Worm (Caenorhabditis elegans) whole organism, early embryonic: ENCODE measurements around the gene F09C6.3.

Experiments used
- B0310.2 ChIP-seq: sonication (generic microtip); optimal IDR thresholded peaks from 2 replicates; lab custom pipeline; 2016; ENCODE audit warnings: mild to moderate bottlenecking, missing genetic modification characterization, missing compliant biosample characterization
- F13C5.2 ChIP-seq: sonication (generic microtip); optimal IDR thresholded peaks from 2 replicates; lab custom pipeline; 2017; ENCODE audit warnings: mild to moderate bottlenecking, missing genetic modification characterization, inconsistent platforms, missing compliant biosample characterization
- aly-1 ChIP-seq: sonication (generic microtip); optimal IDR thresholded peaks from 2 replicates; lab custom pipeline; 2016; ENCODE audit warnings: missing genetic modification characterization, missing compliant biosample characterization
- ama-1 ChIP-seq: fragments of 150-350 bp; optimal IDR thresholded peaks from 2 replicates; lab custom pipeline; 2014
- ceh-13 ChIP-seq: fragments of 200-800 bp; sonication (Bioruptor generic); optimal IDR thresholded peaks from 2 replicates; lab custom pipeline; 2018; ENCODE audit warnings: mild to moderate bottlenecking, missing genetic modification characterization, missing compliant biosample characterization
- ceh-36 ChIP-seq: sonication (generic microtip); optimal IDR thresholded peaks from 2 replicates; lab custom pipeline; 2016; ENCODE audit warnings: missing genetic modification characterization, inconsistent platforms, missing compliant biosample characterization
- ets-7 ChIP-seq: sonication (generic microtip); optimal IDR thresholded peaks from 2 replicates; lab custom pipeline; 2016; ENCODE audit warnings: missing genotype, missing genetic modification characterization, missing compliant biosample characterization
- flt-1 ChIP-seq: fragments of 200-800 bp; sonication (Bioruptor generic); IDR thresholded peaks from 2 replicates; pipeline ENCODE4 v1.3.6; 2022; ENCODE audit warnings: missing genetic modification characterization, missing compliant biosample characterization
- hmbx-1 ChIP-seq: sonication (generic microtip); optimal IDR thresholded peaks from 2 replicates; lab custom pipeline; 2016; ENCODE audit warnings: mild to moderate bottlenecking, missing genetic modification characterization, missing compliant biosample characterization
- hmg-4 ChIP-seq: fragments of 200-800 bp; sonication (Bioruptor generic); optimal IDR thresholded peaks from 2 replicates; lab custom pipeline; 2018; ENCODE audit warnings: mild to moderate bottlenecking, missing genetic modification characterization, missing compliant biosample characterization
- hnd-1 ChIP-seq: sonication (generic microtip); optimal IDR thresholded peaks from 2 replicates; lab custom pipeline; 2016; ENCODE audit warnings: missing genetic modification characterization, missing compliant biosample characterization
- pes-1 ChIP-seq: fragments of 200-800 bp; sonication (Bioruptor generic); IDR thresholded peaks from 2 replicates; pipeline ENCODE4 v1.3.6; 2022; ENCODE audit warnings: missing genetic modification reagents, missing genetic modification characterization, missing compliant biosample characterization
- scrt-1 ChIP-seq: fragments of 200-800 bp; sonication (Bioruptor generic); IDR thresholded peaks from 2 replicates; pipeline ENCODE4 v1.3.6; 2022; ENCODE audit warnings: missing genetic modification characterization, missing compliant biosample characterization
- sea-1 ChIP-seq: fragments of 200-800 bp; sonication (Bioruptor generic); conservative IDR thresholded peaks from 2 replicates; pipeline ENCODE4 v1.3.6; 2022; ENCODE audit warnings: missing genetic modification characterization, missing compliant biosample characterization
- tbx-11 ChIP-seq: fragments of 200-800 bp; sonication (Bioruptor generic); IDR thresholded peaks from 2 replicates; pipeline ENCODE4 v1.3.6; 2022; ENCODE audit warnings: missing genetic modification characterization, missing compliant biosample characterization
- tbx-37 ChIP-seq: fragments of 200-800 bp; sonication (Bioruptor generic); conservative IDR thresholded peaks from 2 replicates; pipeline ENCODE4 v1.3.6; 2022; ENCODE audit warnings: missing genetic modification reagents, missing genetic modification characterization, missing compliant biosample characterization
- tra-4 ChIP-seq: sonication (generic microtip); optimal IDR thresholded peaks from 2 replicates; lab custom pipeline; 2017; ENCODE audit warnings: missing genetic modification characterization, missing compliant biosample characterization

The F09C6.3 gene

DNA sequence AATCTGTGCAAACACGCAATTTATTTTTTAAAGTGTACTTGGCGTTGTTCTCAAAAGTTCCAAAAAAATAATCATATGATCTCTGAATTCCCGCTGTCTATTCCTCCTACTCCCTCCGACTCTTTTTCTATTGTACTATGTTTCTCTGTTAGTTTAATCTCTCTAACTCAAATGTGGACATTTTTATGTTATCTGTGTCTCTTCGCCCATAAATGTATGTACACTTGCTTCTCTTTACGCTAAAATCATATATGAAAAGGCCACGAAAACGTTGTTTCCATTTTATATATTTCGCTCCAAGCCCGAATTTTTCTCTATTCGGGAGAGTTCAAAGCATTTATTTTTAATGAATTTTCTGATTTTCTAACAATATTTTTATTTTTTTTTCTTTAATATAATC, 30.9 kb upstream of the F09C6.3 start:
- TF ChIP-seq F13C5.2 (tag; lab: Kevin White, UChicago) (no peak), scrt-1 (GFP tag; lab: Robert Waterston, UW) (no peak), B0310.2 (tag; lab: Kevin White, UChicago) (no peak), hmbx-1 (tag; lab: Kevin White, UChicago) (no peak), ceh-13 (GFP tag; lab: Kevin White, UChicago) (no peak), pes-1 (GFP tag; lab: Robert Waterston, UW) (no peak), hnd-1 (tag; lab: Kevin White, UChicago) (no peak), aly-1 (tag; lab: Kevin White, UChicago) (no peak), tbx-37 (no peak)

DNA sequence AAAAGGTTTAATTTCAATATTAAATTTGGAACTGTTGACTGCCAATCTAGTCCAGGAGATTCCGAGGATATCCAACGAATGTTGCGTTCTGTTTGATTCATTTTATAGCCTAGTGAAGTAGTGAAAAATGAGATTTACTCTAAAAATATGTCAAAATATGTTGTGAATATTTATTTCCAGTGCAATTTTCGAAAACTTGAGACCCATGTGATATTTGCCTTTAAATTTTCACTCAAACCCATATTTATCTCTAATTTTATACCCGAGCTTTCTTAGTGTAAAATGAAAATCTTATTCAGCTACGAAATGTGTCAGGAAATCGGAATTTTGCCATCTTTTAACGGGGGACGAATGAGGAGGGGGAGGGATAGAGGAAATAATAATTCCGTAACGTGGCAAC, 29.9 kb upstream of the F09C6.3 start, which contains the start of gene F09C6.16:
TSS of gene F09C6.16 (minus strand) at position 101 of the 400 bp plus-strand sequence.
- no peak for TF ChIP-seq hnd-1 (tag; lab: Kevin White, UChicago)
- TF ChIP-seq hmbx-1 (tag; lab: Kevin White, UChicago), result no peak
- no peak for TF ChIP-seq aly-1 (tag; lab: Kevin White, UChicago)
- no peak for TF ChIP-seq scrt-1 (GFP tag; lab: Robert Waterston, UW)
- TF ChIP-seq ceh-36 (tag; lab: Kevin White, UChicago), result no peak
- TF ChIP-seq F13C5.2 (tag; lab: Kevin White, UChicago), result no peak
- no peak for TF ChIP-seq ceh-13 (GFP tag; lab: Kevin White, UChicago)
- no peak for TF ChIP-seq pes-1 (GFP tag; lab: Robert Waterston, UW)
- TF ChIP-seq tra-4 (tag; lab: Kevin White, UChicago), result no peak
- TF ChIP-seq ama-1 (lab: Kevin White, UChicago), result no peak

- TF ChIP-seq tra-4 (tag; lab: Kevin White, UChicago) (no peak), ceh-13 (GFP tag; lab: Kevin White, UChicago) (no peak), ama-1 (lab: Kevin White, UChicago) (no peak), pes-1 (GFP tag; lab: Robert Waterston, UW) (no peak), hmbx-1 (tag; lab: Kevin White, UChicago) (no peak), F13C5.2 (tag; lab: Kevin White, UChicago) (no peak), flt-1 (GFP tag; lab: Robert Waterston, UW) (no peak), hnd-1 (tag; lab: Kevin White, UChicago) (no peak), ceh-36 (tag; lab: Kevin White, UChicago) (no peak), ets-7 (tag; lab: Kevin White, UChicago) (no peak), scrt-1 (GFP tag; lab: Robert Waterston, UW) (no peak), tbx-11 (GFP tag; lab: Robert Waterston, UW) (no peak), aly-1 (tag; lab: Kevin White, UChicago) (no peak), sea-1 (no peak), B0310.2 (tag; lab: Kevin White, UChicago) (no peak), hmg-4 (GFP tag; lab: Kevin White, UChicago) (no peak), tbx-37 (no peak)
Measured at ce11 chrV:16904612-16905011, 24.7 kb upstream of the F09C6.3 start, which contains the start of gene nhr-262. Gene nhr-262, plus strand, starts transcription at chrV:16904912.

DNA sequence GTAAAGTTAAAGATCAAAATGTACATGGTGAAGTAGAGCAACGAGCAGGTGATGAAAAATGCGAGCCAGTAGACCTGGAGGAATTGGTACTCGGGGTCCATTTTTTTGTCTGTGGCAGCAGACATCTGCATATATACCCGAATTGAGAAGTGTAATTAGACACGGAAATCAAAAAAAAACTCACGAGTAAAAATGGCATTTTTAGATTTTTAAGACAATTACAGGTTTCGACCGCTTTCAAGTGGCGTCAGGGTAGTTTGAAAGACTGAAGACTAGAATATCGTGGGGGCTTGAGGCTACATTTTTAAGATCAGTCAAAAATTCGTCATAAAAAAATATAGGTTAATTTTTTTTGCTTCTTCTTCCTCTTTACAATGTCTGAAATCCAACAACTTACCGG, 22.8 kb upstream of the F09C6.3 start, which contains the start of gene srd-68:
TSS of gene srd-68 (minus strand) at position 101 of the 400 bp plus-strand sequence.
- TF ChIP-seq hnd-1 (tag; lab: Kevin White, UChicago) (no peak), tra-4 (tag; lab: Kevin White, UChicago) (no peak), B0310.2 (tag; lab: Kevin White, UChicago) (no peak), hmg-4 (GFP tag; lab: Kevin White, UChicago) (no peak), sea-1 (no peak), ceh-36 (tag; lab: Kevin White, UChicago) (no peak), ets-7 (tag; lab: Kevin White, UChicago) (no peak), F13C5.2 (tag; lab: Kevin White, UChicago) (no peak), ama-1 (lab: Kevin White, UChicago) (no peak), ceh-13 (GFP tag; lab: Kevin White, UChicago) (no peak), flt-1 (GFP tag; lab: Robert Waterston, UW) (no peak), aly-1 (tag; lab: Kevin White, UChicago) (no peak), tbx-11 (GFP tag; lab: Robert Waterston, UW) (no peak), pes-1 (GFP tag; lab: Robert Waterston, UW) (no peak)

- TF ChIP-seq ama-1 (lab: Kevin White, UChicago), result no peak
- TF ChIP-seq ceh-36 (tag; lab: Kevin White, UChicago), result no peak
- TF ChIP-seq sea-1, result no peak
- no peak for TF ChIP-seq B0310.2 (tag; lab: Kevin White, UChicago)
- TF ChIP-seq hnd-1 (tag; lab: Kevin White, UChicago), result no peak
- no peak for TF ChIP-seq tbx-37
- TF ChIP-seq tbx-11 (GFP tag; lab: Robert Waterston, UW), result no peak
- TF ChIP-seq tra-4 (tag; lab: Kevin White, UChicago), result no peak
- no peak for TF ChIP-seq ceh-13 (GFP tag; lab: Kevin White, UChicago)
- TF ChIP-seq scrt-1 (GFP tag; lab: Robert Waterston, UW), result no peak
- no peak for TF ChIP-seq hmg-4 (GFP tag; lab: Kevin White, UChicago)
- TF ChIP-seq F13C5.2 (tag; lab: Kevin White, UChicago), result no peak
- no peak for TF ChIP-seq pes-1 (GFP tag; lab: Robert Waterston, UW)
- no peak for TF ChIP-seq aly-1 (tag; lab: Kevin White, UChicago)
- TF ChIP-seq ets-7 (tag; lab: Kevin White, UChicago), result no peak
- TF ChIP-seq flt-1 (GFP tag; lab: Robert Waterston, UW), result no peak
Measured at ce11 chrV:16899355-16899754, 19.4 kb upstream of the F09C6.3 start, which contains the start of gene fbxa-45. Gene fbxa-45, minus strand, starts transcription at chrV:16899455.

- TF ChIP-seq flt-1 (GFP tag; lab: Robert Waterston, UW) (no peak), tbx-11 (GFP tag; lab: Robert Waterston, UW) (no peak), ama-1 (lab: Kevin White, UChicago) (no peak), tra-4 (tag; lab: Kevin White, UChicago) (no peak), ceh-13 (GFP tag; lab: Kevin White, UChicago) (no peak), aly-1 (tag; lab: Kevin White, UChicago) (no peak), F13C5.2 (tag; lab: Kevin White, UChicago) (no peak), ets-7 (tag; lab: Kevin White, UChicago) (no peak), sea-1 (no peak), scrt-1 (GFP tag; lab: Robert Waterston, UW) (no peak), hmg-4 (GFP tag; lab: Kevin White, UChicago) (no peak), B0310.2 (tag; lab: Kevin White, UChicago) (no peak), hmbx-1 (tag; lab: Kevin White, UChicago) (no peak), tbx-37 (no peak), ceh-36 (tag; lab: Kevin White, UChicago) (no peak), pes-1 (GFP tag; lab: Robert Waterston, UW) (no peak)
Measured at ce11 chrV:16893440-16893839, 13.5 kb upstream of the F09C6.3 start, which contains the start of gene F09C6.15. Gene F09C6.15, plus strand, starts transcription at chrV:16893740.
